ENCODE assay signal across 3 fruit fly cellular contexts in genomic region chr3R:25589168-25589567, dm6.
TF ChIP-seq lines count a peak whose summit lies in the region.

No protein-coding gene starts in this region.

- TF ChIP-seq CTCF in whole organism, embryonic (GFP tag; optimal IDR thresholded peaks at IDR 0.05; lab: Kevin White, UChicago), result no peak

TF ChIP-seq in whole organism, adult, 20 proteins besides CTCF, POLR2A, EP300 and RAD21:
- no peak for TF ChIP-seq ovo (GFP tag; optimal IDR thresholded peaks at IDR 0.05; lab: Kevin White, UChicago)
- TF ChIP-seq CG12768 (GFP tag; optimal IDR thresholded peaks at IDR 0.05; lab: Kevin White, UChicago), result peak; percentile 46
- TF ChIP-seq CG7101 (tag; optimal IDR thresholded peaks at IDR 0.05; lab: Kevin White, UChicago), result no peak
- no peak for TF ChIP-seq tj (GFP tag; optimal IDR thresholded peaks at IDR 0.05; lab: Kevin White, UChicago)
- TF ChIP-seq CG1620 (GFP tag; optimal IDR thresholded peaks at IDR 0.05; lab: Kevin White, UChicago), result no peak
- no peak for TF ChIP-seq CG11617 (GFP tag; optimal IDR thresholded peaks at IDR 0.05; lab: Kevin White, UChicago)
- no peak for TF ChIP-seq CG14711 (tag; optimal IDR thresholded peaks at IDR 0.05; lab: Kevin White, UChicago)
- no peak for TF ChIP-seq CG5204 (GFP tag; optimal IDR thresholded peaks at IDR 0.05; lab: Kevin White, UChicago)
- no peak for TF ChIP-seq cic (GFP tag; optimal IDR thresholded peaks at IDR 0.05; lab: Kevin White, UChicago)
- no peak for TF ChIP-seq kay (GFP tag; lab: Kevin White, UChicago; ENCODE audit: borderline replicate concordance)
- TF ChIP-seq toe (GFP tag; optimal IDR thresholded peaks at IDR 0.05; lab: Kevin White, UChicago), result no peak
- peak; percentile 9 for TF ChIP-seq pad (GFP tag; optimal IDR thresholded peaks at IDR 0.05; lab: Kevin White, UChicago)
- TF ChIP-seq Crg-1 (GFP tag; optimal IDR thresholded peaks at IDR 0.05; lab: Kevin White, UChicago), result no peak
- no peak for TF ChIP-seq cnc (optimal IDR thresholded peaks at IDR 0.05; lab: Kevin White, UChicago)
- peak; percentile 10 for TF ChIP-seq Hr96 (GFP tag; optimal IDR thresholded peaks at IDR 0.05; lab: Kevin White, UChicago)
- TF ChIP-seq Clk (GFP tag; optimal IDR thresholded peaks at IDR 0.05; lab: Kevin White, UChicago), result peak; percentile 11
- no peak for TF ChIP-seq Mnt (GFP tag; optimal IDR thresholded peaks at IDR 0.05; lab: Kevin White, UChicago)
- TF ChIP-seq CG7045 (GFP tag; optimal IDR thresholded peaks at IDR 0.05; lab: Kevin White, UChicago), result no peak
- TF ChIP-seq CG33017 (tag; optimal IDR thresholded peaks at IDR 0.05; lab: Kevin White, UChicago), result no peak
- no peak for TF ChIP-seq bab1 (GFP tag; optimal IDR thresholded peaks at IDR 0.05; lab: Kevin White, UChicago)
TF ChIP-seq in whole organism, adult: peak in this region for 4.

TF ChIP-seq in whole organism, embryonic, 481 proteins besides CTCF, POLR2A, EP300 and RAD21 (continues in another document):
- peak; percentile 56 for TF ChIP-seq Rfx (GFP tag; IDR thresholded peaks at IDR 0.05; lab: Robert Waterston, UW)
- TF ChIP-seq CG4328 (GFP tag; optimal IDR thresholded peaks at IDR 0.05; lab: Kevin White, UChicago), result no peak
- TF ChIP-seq pan (optimal IDR thresholded peaks at IDR 0.05; lab: Kevin White, UChicago), result no peak
- TF ChIP-seq pan (GFP tag; optimal IDR thresholded peaks at IDR 0.05 in 1 of 2, IDR thresholded peaks at IDR 0.05 in 1 of 2), result peak in 1 of 2 experiments; percentile 29
- no peak for TF ChIP-seq CG2129 (GFP tag; IDR thresholded peaks at IDR 0.05; lab: Robert Waterston, UW; ENCODE audit: partially characterized antibody)
- TF ChIP-seq CG31224 (GFP tag; IDR thresholded peaks at IDR 0.05; lab: Robert Waterston, UW), result no peak
- peak; percentile 33; the same call in 1 of the 2 replicates for TF ChIP-seq ttk (GFP tag; IDR thresholded peaks at IDR 0.05; lab: Robert Waterston, UW)
- TF ChIP-seq row (GFP tag; IDR thresholded peaks at IDR 0.05; lab: Robert Waterston, UW), result peak; percentile 77
- peak; percentile 44 for TF ChIP-seq lab (GFP tag; optimal IDR thresholded peaks at IDR 0.05; lab: Kevin White, UChicago)
- TF ChIP-seq CG9609 (GFP tag; optimal IDR thresholded peaks at IDR 0.05; lab: Kevin White, UChicago), result no peak
- TF ChIP-seq slbo (GFP tag; IDR thresholded peaks at IDR 0.05; lab: Robert Waterston, UW), result 0 out of 2 replicates have a peak, but pooled peaks have one; percentile 13
- TF ChIP-seq CG33557 (GFP tag; optimal IDR thresholded peaks at IDR 0.05; lab: Kevin White, UChicago), result no peak
- no peak for TF ChIP-seq lov (optimal IDR thresholded peaks at IDR 0.05; lab: Kevin White, UChicago)
- TF ChIP-seq lov (GFP tag; IDR thresholded peaks at IDR 0.05; lab: Robert Waterston, UW), result no peak
- peak; percentile 13 for TF ChIP-seq caup (GFP tag; optimal IDR thresholded peaks at IDR 0.05; lab: Kevin White, UChicago; ENCODE audit: severe bottlenecking)
- TF ChIP-seq Ets65A (GFP tag; lab: Kevin White, UChicago), result peak; percentile 44
- peak; percentile 36 for TF ChIP-seq nerfin-1 (tag; optimal IDR thresholded peaks at IDR 0.05; lab: Kevin White, UChicago)
- peak; percentile 82 for TF ChIP-seq pros (GFP tag; optimal IDR thresholded peaks at IDR 0.05; lab: Kevin White, UChicago)
- no peak for TF ChIP-seq Trl (optimal IDR thresholded peaks at IDR 0.05; lab: Kevin White, UChicago)
- peak; percentile 3 for TF ChIP-seq Trl (GFP tag; optimal IDR thresholded peaks at IDR 0.05; lab: Kevin White, UChicago)
- no peak for TF ChIP-seq sob (GFP tag; IDR thresholded peaks at IDR 0.05; lab: Robert Waterston, UW)
- TF ChIP-seq onecut (GFP tag; IDR thresholded peaks at IDR 0.05; lab: Robert Waterston, UW), result peak; percentile 59
- no peak for TF ChIP-seq jing (GFP tag; optimal IDR thresholded peaks at IDR 0.05; lab: Kevin White, UChicago)
- TF ChIP-seq Nf-YC (tag; optimal IDR thresholded peaks at IDR 0.05; lab: Kevin White, UChicago), result peak; percentile 14
- no peak for TF ChIP-seq Atf6 (GFP tag; IDR thresholded peaks at IDR 0.05; lab: Robert Waterston, UW)
- TF ChIP-seq jumu (GFP tag; optimal IDR thresholded peaks at IDR 0.05; lab: Kevin White, UChicago), result no peak
- TF ChIP-seq CG31441 (GFP tag; IDR thresholded peaks at IDR 0.05; lab: Robert Waterston, UW), result no peak
- no peak for TF ChIP-seq ems (GFP tag; optimal IDR thresholded peaks at IDR 0.05; lab: Kevin White, UChicago)
- peak; percentile 90 for TF ChIP-seq Deaf1 (tag; optimal IDR thresholded peaks at IDR 0.05; lab: Kevin White, UChicago)
- peak; percentile 46 for TF ChIP-seq CG18599 (GFP tag; optimal IDR thresholded peaks at IDR 0.05; lab: Kevin White, UChicago)
- 0 out of 2 replicates have a peak, but pooled peaks have one; percentile 40 for TF ChIP-seq CG9932 (GFP tag; IDR thresholded peaks at IDR 0.05; lab: Robert Waterston, UW)
- TF ChIP-seq Med (GFP tag; lab: Kevin White, UChicago), result peak; percentile 73
- TF ChIP-seq chinmo (GFP tag; IDR thresholded peaks at IDR 0.05; lab: Robert Waterston, UW; ENCODE audit: partially characterized antibody), result peak; percentile 78; the same call in 1 of the 4 replicates
- TF ChIP-seq H15 (GFP tag; IDR thresholded peaks at IDR 0.05; lab: Robert Waterston, UW), result no peak
- no peak for TF ChIP-seq CG18011 (GFP tag; optimal IDR thresholded peaks at IDR 0.05; lab: Kevin White, UChicago)
- no peak for TF ChIP-seq sr (GFP tag; IDR thresholded peaks at IDR 0.05; lab: Robert Waterston, UW)
- no peak for TF ChIP-seq wor (GFP tag; IDR thresholded peaks at IDR 0.05; lab: Robert Waterston, UW)
- peak; percentile 98 for TF ChIP-seq ewg (GFP tag; optimal IDR thresholded peaks at IDR 0.05; lab: Kevin White, UChicago)

TF ChIP-seq in whole organism, prepupa, 60 proteins besides CTCF, POLR2A, EP300 and RAD21:
- TF ChIP-seq svp (GFP tag; lab: Kevin White, UChicago) (peak; percentile 60), ss (GFP tag; optimal IDR thresholded peaks at IDR 0.05; lab: Kevin White, UChicago) (no peak)
